Fruit fly (Drosophila melanogaster) whole organism, embryonic: ENCODE results near the gene Pk34A.

ENCODE experiments used
- Adf1 ChIP-seq: fragments of 200-800 bp; sonication (Bioruptor generic); IDR thresholded peaks from 2 replicates; pipeline ENCODE4 v1.3.6; 2022; ENCODE audit warnings: missing biosample characterization, missing genetic modification characterization
- Antp ChIP-seq: fragments of 200-800 bp; sonication (Bioruptor generic); optimal IDR thresholded peaks from 3 replicates; lab custom pipeline; 2016; ENCODE audit warnings: missing biosample characterization, missing genetic modification characterization
- Bgb ChIP-seq: fragments of 200-800 bp; sonication (Bioruptor generic); IDR thresholded peaks from 2 replicates; pipeline ENCODE4 v1.3.6; 2022; ENCODE audit warnings: missing biosample characterization, missing genetic modification characterization; ENCODE audit not compliant: partially characterized antibody
- CG10431 ChIP-seq: fragments of 200-800 bp; sonication (Bioruptor generic); optimal IDR thresholded peaks from 3 replicates; lab custom pipeline; 2018; ENCODE audit warnings: missing biosample characterization, mild to moderate bottlenecking, missing genetic modification characterization
- CG10565 ChIP-seq: fragments of 200-800 bp; sonication (Bioruptor generic); optimal IDR thresholded peaks from 3 replicates; lab custom pipeline; 2016; ENCODE audit warnings: missing biosample characterization, mild to moderate bottlenecking, missing genetic modification characterization
- CG1233 ChIP-seq: fragments of 200-800 bp; sonication (Bioruptor generic); optimal IDR thresholded peaks from 4 replicates; lab custom pipeline; 2018; ENCODE audit warnings: missing biosample characterization, mild to moderate bottlenecking, missing genetic modification characterization
- CG13296 ChIP-seq: fragments of 200-800 bp; sonication (Bioruptor generic); optimal IDR thresholded peaks from 3 replicates; lab custom pipeline; 2018; ENCODE audit warnings: missing biosample characterization, mild to moderate bottlenecking, missing genetic modification characterization
- CG14050 ChIP-seq: fragments of 200-800 bp; sonication (Bioruptor generic); IDR thresholded peaks from 3 replicates; pipeline ENCODE4 v1.3.6; 2022; ENCODE audit warnings: missing biosample characterization, missing genetic modification characterization
- CG1832 ChIP-seq: fragments of 200-800 bp; sonication (Bioruptor generic); optimal IDR thresholded peaks from 2 replicates; lab custom pipeline; 2017; ENCODE audit warnings: missing biosample characterization, mild to moderate bottlenecking, missing genetic modification characterization, inconsistent platforms
- CG18619 ChIP-seq: fragments of 200-800 bp; sonication (Bioruptor generic); optimal IDR thresholded peaks from 3 replicates; lab custom pipeline; 2017; ENCODE audit warnings: missing biosample characterization, mild to moderate bottlenecking, missing genetic modification characterization
- CG2202 ChIP-seq: fragments of 200-800 bp; sonication (Bioruptor generic); optimal IDR thresholded peaks from 2 replicates; lab custom pipeline; 2018; ENCODE audit warnings: missing biosample characterization, mild to moderate bottlenecking, missing genetic modification characterization
- CG2712 ChIP-seq: fragments of 200-800 bp; optimal IDR thresholded peaks from 3 replicates; lab custom pipeline; 2019; ENCODE audit warnings: missing biosample characterization, mild to moderate bottlenecking, missing genetic modification characterization, moderate library complexity
- CG31365 ChIP-seq: fragments of 200-800 bp; sonication (Bioruptor generic); optimal IDR thresholded peaks from 2 replicates; lab custom pipeline; 2018; ENCODE audit warnings: missing biosample characterization, mild to moderate bottlenecking, missing genetic modification characterization
- CG34376 ChIP-seq: fragments of 200-800 bp; sonication (Bioruptor generic); optimal IDR thresholded peaks from 2 replicates; lab custom pipeline; 2018; ENCODE audit warnings: missing biosample characterization, mild to moderate bottlenecking, missing genetic modification characterization
- CG4360 ChIP-seq: fragments of 200-800 bp; sonication (Bioruptor generic); IDR thresholded peaks from 2 replicates; pipeline ENCODE4 v1.3.6; 2022; ENCODE audit warnings: missing biosample characterization, missing genetic modification characterization
- CG6272 ChIP-seq: fragments of 200-800 bp; sonication (Bioruptor generic); IDR thresholded peaks from 2 replicates; pipeline ENCODE4 v1.3.6; 2022; ENCODE audit warnings: missing biosample characterization, missing genetic modification characterization
- CG6765 ChIP-seq: fragments of 200-800 bp; sonication (Bioruptor generic); optimal IDR thresholded peaks from 3 replicates; lab custom pipeline; 2017; ENCODE audit warnings: missing biosample characterization, mild to moderate bottlenecking, missing genetic modification characterization
- CG8765 ChIP-seq: fragments of 200-800 bp; sonication (Bioruptor generic); IDR thresholded peaks from 2 replicates; pipeline ENCODE4 v1.3.6; 2022; ENCODE audit warnings: missing biosample characterization, missing genetic modification characterization
- D19A ChIP-seq: fragments of 200-800 bp; optimal IDR thresholded peaks from 3 replicates; lab custom pipeline; 2019; ENCODE audit warnings: missing biosample characterization, mild to moderate bottlenecking, missing genetic modification characterization, moderate library complexity
- Dad ChIP-seq: fragments of 200-800 bp; sonication (Bioruptor generic); optimal IDR thresholded peaks from 3 replicates; lab custom pipeline; 2016; ENCODE audit warnings: missing biosample characterization, missing genetic modification characterization
- Dbx ChIP-seq: fragments of 200-800 bp; sonication (Bioruptor generic); IDR thresholded peaks from 3 replicates; pipeline ENCODE4 v1.3.6; 2022; ENCODE audit warnings: missing biosample characterization, missing genetic modification characterization
- Dp ChIP-seq: fragments of 200-800 bp; sonication (Bioruptor generic); optimal IDR thresholded peaks from 2 replicates; lab custom pipeline; 2018; ENCODE audit warnings: missing biosample characterization, mild to moderate bottlenecking, missing genetic modification characterization, moderate library complexity
- Eip74EF ChIP-seq, 2 experiments: fragments of 200-800 bp in 1 of 2; fragments of >200 bp in 1 of 2; sonication (Bioruptor generic) in 1 of 2; optimal IDR thresholded peaks; 2 replicates each; lab custom pipeline; 2017 to 2019; ENCODE audit warnings: missing biosample characterization in 2 of 2, missing genetic modification characterization in 2 of 2, mild to moderate bottlenecking in 1 of 2, moderate library complexity in 1 of 2
- GATAe ChIP-seq: fragments of 200-800 bp; sonication (Bioruptor generic); conservative IDR thresholded peaks from 2 replicates; pipeline ENCODE4 v1.3.6; 2022; ENCODE audit warnings: missing biosample characterization, missing genetic modification characterization
- H2.0 ChIP-seq: fragments of 200-800 bp; sonication (Bioruptor generic); IDR thresholded peaks from 2 replicates; pipeline ENCODE4 v1.3.6; 2022; ENCODE audit warnings: missing biosample characterization, missing genetic modification characterization
- HLHmδ ChIP-seq: fragments of 200-800 bp; sonication (Bioruptor generic); optimal IDR thresholded peaks from 2 replicates; lab custom pipeline; 2018; ENCODE audit warnings: missing biosample characterization, mild to moderate bottlenecking, missing genetic modification characterization, moderate library complexity
- Nf-YA ChIP-seq: fragments of 200-800 bp; sonication (Bioruptor generic); IDR thresholded peaks from 2 replicates; pipeline ENCODE4 v1.3.6; 2022; ENCODE audit warnings: missing biosample characterization, missing genetic modification characterization
- Oaz ChIP-seq: fragments of 200-800 bp; sonication (Bioruptor generic); IDR thresholded peaks from 2 replicates; pipeline ENCODE4 v1.3.6; 2022; ENCODE audit warnings: missing biosample characterization, missing genetic modification characterization
- Ptx1 ChIP-seq: fragments of 200-800 bp; sonication (Bioruptor generic); IDR thresholded peaks from 2 replicates; pipeline ENCODE4 v1.3.6; 2022; ENCODE audit warnings: missing biosample characterization, missing genetic modification characterization
- Rfx ChIP-seq: fragments of 200-800 bp; sonication (Bioruptor generic); IDR thresholded peaks from 2 replicates; pipeline ENCODE4 v1.3.6; 2022; ENCODE audit warnings: missing biosample characterization, missing genetic modification characterization
- Stat92E ChIP-seq, 3 experiments: fragments of >200 bp in 2 of 3; fragments of 200-800 bp in 1 of 3; sonication (Bioruptor generic) in 1 of 3; optimal IDR thresholded peaks; 2 replicates each; lab custom pipeline; 2017 to 2019; ENCODE audit warnings: missing biosample characterization in 3 of 3, missing genetic modification characterization in 3 of 3, mild to moderate bottlenecking in 1 of 3, moderate library complexity in 1 of 3
- Usf ChIP-seq: fragments of 200-800 bp; sonication (Bioruptor generic); optimal IDR thresholded peaks from 2 replicates; lab custom pipeline; 2017; ENCODE audit warnings: missing genotype, missing biosample characterization, missing genetic modification characterization
- ab ChIP-seq: fragments of 200-800 bp; sonication (Bioruptor generic); optimal IDR thresholded peaks from 2 replicates; lab custom pipeline; 2016; ENCODE audit warnings: missing biosample characterization, missing genetic modification characterization
- cg ChIP-seq: fragments of 200-800 bp; sonication (Bioruptor generic); optimal IDR thresholded peaks from 3 replicates; lab custom pipeline; 2019; ENCODE audit warnings: missing biosample characterization, mild to moderate bottlenecking, missing genetic modification characterization, moderate library complexity
- crol ChIP-seq: fragments of 200-800 bp; sonication (Bioruptor generic); IDR thresholded peaks from 2 replicates; pipeline ENCODE4 v1.3.6; 2022; ENCODE audit warnings: missing biosample characterization, missing genetic modification characterization
- cwo ChIP-seq: fragments of 200-800 bp; sonication (Bioruptor generic); optimal IDR thresholded peaks from 3 replicates; lab custom pipeline; 2017; ENCODE audit warnings: missing biosample characterization, missing genetic modification characterization, mild to moderate bottlenecking, moderate library complexity, missing genetic modification reagents
- dm ChIP-seq: fragments of 200-800 bp; sonication (Bioruptor generic); optimal IDR thresholded peaks from 3 replicates; lab custom pipeline; 2016; ENCODE audit warnings: missing biosample characterization, missing genetic modification characterization
- emc ChIP-seq: fragments of 200-800 bp; sonication (Bioruptor generic); optimal IDR thresholded peaks from 2 replicates; lab custom pipeline; 2016; ENCODE audit warnings: missing biosample characterization, missing genetic modification characterization
- ftz-f1 ChIP-seq: fragments of 200-800 bp; sonication (Bioruptor generic); optimal IDR thresholded peaks from 2 replicates; lab custom pipeline; 2016; ENCODE audit warnings: missing biosample characterization, missing genetic modification characterization
- grn ChIP-seq: fragments of 200-800 bp; sonication (Bioruptor generic); optimal IDR thresholded peaks from 3 replicates; lab custom pipeline; 2017; ENCODE audit warnings: missing biosample characterization, missing genetic modification characterization
- gro ChIP-seq: fragments of 200-800 bp; sonication (Bioruptor generic); optimal IDR thresholded peaks from 2 replicates; lab custom pipeline; 2016; ENCODE audit warnings: missing biosample characterization, missing genetic modification characterization
- pfk ChIP-seq: fragments of 200-800 bp; sonication (Bioruptor generic); optimal IDR thresholded peaks from 2 replicates; lab custom pipeline; 2018; ENCODE audit warnings: missing biosample characterization, mild to moderate bottlenecking, missing genetic modification characterization, moderate library complexity
- pita ChIP-seq: fragments of 200-800 bp; sonication (Bioruptor generic); optimal IDR thresholded peaks from 2 replicates; lab custom pipeline; 2017; ENCODE audit warnings: missing biosample characterization, mild to moderate bottlenecking, missing genetic modification characterization
- psq ChIP-seq: fragments of 200-800 bp; sonication (Bioruptor generic); optimal IDR thresholded peaks from 2 replicates; lab custom pipeline; 2017; ENCODE audit warnings: missing biosample characterization, missing genetic modification characterization
- ranshi ChIP-seq: fragments of 200-800 bp; sonication (Bioruptor generic); IDR thresholded peaks from 2 replicates; pipeline ENCODE4 v1.3.6; 2022; ENCODE audit warnings: missing biosample characterization, missing genetic modification characterization
- sens-2 ChIP-seq: fragments of 200-800 bp; sonication (Bioruptor generic); IDR thresholded peaks from 2 replicates; pipeline ENCODE4 v1.3.6; 2022; ENCODE audit warnings: missing biosample characterization, missing genetic modification characterization
- sisA ChIP-seq: fragments of 200-800 bp; sonication (Bioruptor generic); IDR thresholded peaks from 2 replicates; pipeline ENCODE4 v1.3.6; 2022; ENCODE audit warnings: missing biosample characterization, missing genetic modification characterization
- toy ChIP-seq: fragments of 200-800 bp; sonication (Bioruptor generic); IDR thresholded peaks from 2 replicates; pipeline ENCODE4 v1.3.6; 2022; ENCODE audit warnings: missing biosample characterization, missing genetic modification characterization
- tx ChIP-seq: fragments of 200-800 bp; sonication (Bioruptor generic); optimal IDR thresholded peaks from 2 replicates; lab custom pipeline; 2016; ENCODE audit warnings: missing biosample characterization, missing genetic modification characterization
- zf30C ChIP-seq: fragments of 200-800 bp; sonication (Bioruptor generic); optimal IDR thresholded peaks from 3 replicates; lab custom pipeline; 2018; ENCODE audit warnings: missing biosample characterization, mild to moderate bottlenecking, missing genetic modification characterization

Gene Pk34A

dm6 chr2L:13203437-13204137, 45.0 kb downstream of the Pk34A start, which contains the start of gene Pect (continued):
- TF ChIP-seq crol (no peak; the same call in 1 of the 2 replicates), CG8765 (GFP tag; lab: Robert Waterston, UW) (no peak), CG10431 (GFP tag; lab: Kevin White, UChicago) (no peak), CG1832 (GFP tag; lab: Kevin White, UChicago) (no peak), CG6765 (peak; percentile 9), CG2202 (no peak), zf30C (no peak), ab (GFP tag; lab: Kevin White, UChicago) (no peak), Usf (GFP tag; lab: Kevin White, UChicago) (no peak), Stat92E (GFP tag; optimal IDR thresholded peaks at IDR 0.05; lab: Kevin White, UChicago) (peak in 1 of 3 experiments; percentile 41), ftz-f1 (GFP tag; lab: Kevin White, UChicago) (peak; percentile 4), CG13296 (no peak), CG14050 (GFP tag; lab: Robert Waterston, UW) (no peak), sisA (GFP tag; lab: Robert Waterston, UW) (no peak), psq (no peak), cg (no peak), Dad (GFP tag; lab: Kevin White, UChicago) (no peak), Bgb (GFP tag; lab: Robert Waterston, UW) (peak; percentile 65; the same call in 1 of the 2 replicates), HLHmδ (no peak), Antp (GFP tag; lab: Kevin White, UChicago) (peak; percentile 24), Eip74EF (GFP tag; optimal IDR thresholded peaks at IDR 0.05; lab: Kevin White, UChicago) (no peak), cwo (GFP tag; lab: Kevin White, UChicago) (peak; percentile 57), CG4360 (GFP tag; lab: Robert Waterston, UW) (no peak), ranshi (GFP tag; lab: Robert Waterston, UW) (peak; percentile 42; the same call in 1 of the 2 replicates), toy (GFP tag; lab: Robert Waterston, UW) (no peak), Rfx (peak; percentile 27; the same call in 1 of the 2 replicates), Ptx1 (GFP tag; lab: Robert Waterston, UW) (peak; percentile 60), CG10565 (GFP tag; lab: Kevin White, UChicago) (no peak), Dbx (no peak; the same call in 2 of the 3 replicates), Nf-YA (GFP tag; lab: Robert Waterston, UW) (no peak), tx (no peak), Adf1 (peak; percentile 29), grn (no peak), sens-2 (no peak), Oaz (GFP tag; lab: Robert Waterston, UW) (no peak), CG6272 (GFP tag; lab: Robert Waterston, UW) (no peak), dm (peak; percentile 64), H2.0 (GFP tag; lab: Robert Waterston, UW) (no peak), Dp (GFP tag; lab: Kevin White, UChicago) (peak; percentile 10), CG34376 (peak; percentile 96), pita (GFP tag; lab: Kevin White, UChicago) (no peak), GATAe (peak; percentile 56; the same call in 1 of the 2 replicates), CG1233 (GFP tag; lab: Kevin White, UChicago) (no peak), CG2712 (tag; lab: Kevin White, UChicago) (no peak), emc (GFP tag; lab: Kevin White, UChicago) (no peak), pfk (GFP tag; lab: Kevin White, UChicago) (peak; percentile 5), CG18619 (GFP tag; lab: Kevin White, UChicago) (no peak), gro (peak; percentile 62), CG31365 (no peak), D19A (tag; lab: Kevin White, UChicago) (no peak)
